Worm (Caenorhabditis elegans) whole organism, early embryonic: Measurements from ENCODE around the gene dmsr-10.

Experiments used
- F13C5.2 ChIP-seq: sonication (generic microtip); optimal IDR thresholded peaks from 2 replicates; lab custom pipeline; 2017; ENCODE audit warnings: mild to moderate bottlenecking, missing genetic modification characterization, inconsistent platforms, missing compliant biosample characterization
- ama-1 ChIP-seq: fragments of 150-350 bp; optimal IDR thresholded peaks from 2 replicates; lab custom pipeline; 2014
- ceh-13 ChIP-seq: fragments of 200-800 bp; sonication (Bioruptor generic); optimal IDR thresholded peaks from 2 replicates; lab custom pipeline; 2018; ENCODE audit warnings: mild to moderate bottlenecking, missing genetic modification characterization, missing compliant biosample characterization
- ets-7 ChIP-seq: sonication (generic microtip); optimal IDR thresholded peaks from 2 replicates; lab custom pipeline; 2016; ENCODE audit warnings: missing genotype, missing genetic modification characterization, missing compliant biosample characterization
- hnd-1 ChIP-seq: sonication (generic microtip); optimal IDR thresholded peaks from 2 replicates; lab custom pipeline; 2016; ENCODE audit warnings: missing genetic modification characterization, missing compliant biosample characterization
- scrt-1 ChIP-seq: fragments of 200-800 bp; sonication (Bioruptor generic); IDR thresholded peaks from 2 replicates; pipeline ENCODE4 v1.3.6; 2022; ENCODE audit warnings: missing genetic modification characterization, missing compliant biosample characterization
- sea-1 ChIP-seq: fragments of 200-800 bp; sonication (Bioruptor generic); conservative IDR thresholded peaks from 2 replicates; pipeline ENCODE4 v1.3.6; 2022; ENCODE audit warnings: missing genetic modification characterization, missing compliant biosample characterization
- tbx-11 ChIP-seq: fragments of 200-800 bp; sonication (Bioruptor generic); IDR thresholded peaks from 2 replicates; pipeline ENCODE4 v1.3.6; 2022; ENCODE audit warnings: missing genetic modification characterization, missing compliant biosample characterization

DNA sequence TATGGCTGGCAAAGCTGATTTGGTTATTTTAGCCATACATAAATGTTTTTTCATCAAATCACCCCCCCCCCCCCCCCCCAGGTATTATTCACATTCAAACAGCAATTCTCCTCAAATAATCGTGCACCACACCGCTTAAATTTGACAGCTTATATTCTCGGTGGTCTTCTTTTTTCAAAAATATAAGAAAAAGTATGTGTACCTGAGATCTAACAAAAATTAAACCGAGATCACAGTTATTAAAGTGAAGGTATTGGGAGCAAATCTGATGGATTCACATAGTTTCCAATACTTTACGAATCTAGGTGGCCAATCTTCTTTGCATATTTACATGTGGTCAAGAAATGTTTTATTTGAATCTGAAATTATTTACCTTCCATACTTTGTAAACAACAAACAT is 21.6 kb downstream of the dmsr-10 start, which contains the start of gene ZC404.15:
- TF ChIP-seq tbx-11 = no peak
- no peak for TF ChIP-seq ama-1
- TF ChIP-seq scrt-1 (GFP tag; lab: Robert Waterston, UW) = no peak
- TF ChIP-seq hnd-1 (tag; lab: Kevin White, UChicago) = no peak
- TF ChIP-seq ets-7 (tag; lab: Kevin White, UChicago) = no peak
- TF ChIP-seq F13C5.2 = no peak
- no peak for TF ChIP-seq sea-1 (GFP tag; lab: Robert Waterston, UW)
- TF ChIP-seq ceh-13 = no peak
